Worm (Caenorhabditis elegans) whole organism, early embryonic: ENCODE results near the gene C50B6.7.

Source experiments
- aly-1 ChIP-seq: sonication (generic microtip); optimal IDR thresholded peaks from 2 replicates; lab custom pipeline; 2016; ENCODE audit warnings: missing genetic modification characterization, missing compliant biosample characterization
- ama-1 ChIP-seq: fragments of 150-350 bp; optimal IDR thresholded peaks from 2 replicates; lab custom pipeline; 2014
- ceh-13 ChIP-seq: fragments of 200-800 bp; sonication (Bioruptor generic); optimal IDR thresholded peaks from 2 replicates; lab custom pipeline; 2018; ENCODE audit warnings: mild to moderate bottlenecking, missing genetic modification characterization, missing compliant biosample characterization
- flt-1 ChIP-seq: fragments of 200-800 bp; sonication (Bioruptor generic); IDR thresholded peaks from 2 replicates; pipeline ENCODE4 v1.3.6; 2022; ENCODE audit warnings: missing genetic modification characterization, missing compliant biosample characterization
- scrt-1 ChIP-seq: fragments of 200-800 bp; sonication (Bioruptor generic); IDR thresholded peaks from 2 replicates; pipeline ENCODE4 v1.3.6; 2022; ENCODE audit warnings: missing genetic modification characterization, missing compliant biosample characterization
- tbx-11 ChIP-seq: fragments of 200-800 bp; sonication (Bioruptor generic); IDR thresholded peaks from 2 replicates; pipeline ENCODE4 v1.3.6; 2022; ENCODE audit warnings: missing genetic modification characterization, missing compliant biosample characterization
- tra-4 ChIP-seq: sonication (generic microtip); optimal IDR thresholded peaks from 2 replicates; lab custom pipeline; 2017; ENCODE audit warnings: missing genetic modification characterization, missing compliant biosample characterization

ce11 chrV:13330919-13331318 lies 6.1 kb upstream of the C50B6.7 start, which contains the start of gene nhr-129:
- TF ChIP-seq flt-1 (GFP tag; lab: Robert Waterston, UW) = no peak
- TF ChIP-seq aly-1 = no peak
- no peak for TF ChIP-seq ceh-13
- TF ChIP-seq tra-4 (tag; lab: Kevin White, UChicago) = no peak
- no peak for TF ChIP-seq tbx-11 (GFP tag; lab: Robert Waterston, UW)
- no peak for TF ChIP-seq ama-1
- TF ChIP-seq scrt-1 = no peak
